Worm (Caenorhabditis elegans): ENCODE data around the gene srr-7.
"Not testable (repeated sequence)": the region's sequence is repeated elsewhere in the genome, so short reads cannot be mapped to it uniquely, and the experiment has no call there.

srr-7 gene

ce11 chrV:15115968-15116367 is 12.1 kb upstream of the srr-7 start, which contains the start of gene T01G5.8:
TSS of gene T01G5.8 (plus strand) at chrV:15116268.
- TF ChIP-seq hlh-1, elt-3, lsy-2 (tag; optimal IDR thresholded peaks at IDR 0.05): not testable (repeated sequence)

ce11 chrV:15119517-15119916 is 8.5 kb upstream of the srr-7 start, which contains the start of gene flor-1:
TSS of gene flor-1 (minus strand) at chrV:15119617.
- no peak for TF ChIP-seq nhr-28 (tag; optimal IDR thresholded peaks at IDR 0.05)
- no peak for TF ChIP-seq sptf-1 (tag; optimal IDR thresholded peaks at IDR 0.05)
- TF ChIP-seq ztf-11 (tag; optimal IDR thresholded peaks at IDR 0.05) = no peak
- TF ChIP-seq ceh-83 (GFP tag; optimal IDR thresholded peaks at IDR 0.05) = no peak
- TF ChIP-seq drap-1 (GFP tag; optimal IDR thresholded peaks at IDR 0.05) = no peak
- TF ChIP-seq lin-32 (GFP tag; optimal IDR thresholded peaks at IDR 0.05) = no peak
- no peak for TF ChIP-seq unc-62 (GFP tag; optimal IDR thresholded peaks at IDR 0.05)
- no peak for TF ChIP-seq flh-1 (GFP tag; optimal IDR thresholded peaks at IDR 0.05)
- no peak for TF ChIP-seq ces-1 (GFP tag; optimal IDR thresholded peaks at IDR 0.05)
- TF ChIP-seq unc-120 (tag; optimal IDR thresholded peaks at IDR 0.05; ENCODE audit: poor library complexity, severe bottlenecking) = no peak
- no peak for TF ChIP-seq nhr-76 (tag; optimal IDR thresholded peaks at IDR 0.05)
- no peak for TF ChIP-seq elt-1 (tag; optimal IDR thresholded peaks at IDR 0.05; ENCODE audit: borderline replicate concordance, insufficient read depth)
- TF ChIP-seq zip-8 (tag; optimal IDR thresholded peaks at IDR 0.05) = no peak
- no peak for TF ChIP-seq elt-3 (tag; optimal IDR thresholded peaks at IDR 0.05)
- TF ChIP-seq pha-4 (tag; optimal IDR thresholded peaks at IDR 0.05) = no peak
- TF ChIP-seq blmp-1 (tag; optimal IDR thresholded peaks at IDR 0.05) = no peak
- no peak for TF ChIP-seq bed-3 (GFP tag; optimal IDR thresholded peaks at IDR 0.05)
- TF ChIP-seq M03D4.4 (tag; optimal IDR thresholded peaks at IDR 0.05) = no peak
- TF ChIP-seq ham-2 (GFP tag; optimal IDR thresholded peaks at IDR 0.05) = no peak

- not testable (repeated sequence) for TF ChIP-seq mab-5, nhr-28, blmp-1 (tag; optimal IDR thresholded peaks at IDR 0.05)
Measured at ce11 chrV:15125162-15125561, 2.9 kb upstream of the srr-7 start, which contains the start of gene ugt-30. TSS of gene ugt-30 (minus strand) at chrV:15125262.

- TF ChIP-seq drap-1 (GFP tag; optimal IDR thresholded peaks at IDR 0.05) = no peak
- TF ChIP-seq blmp-1 (tag; optimal IDR thresholded peaks at IDR 0.05) = no peak
- no peak for TF ChIP-seq ztf-11 (tag; optimal IDR thresholded peaks at IDR 0.05)
- no peak for TF ChIP-seq elt-3 (tag; optimal IDR thresholded peaks at IDR 0.05)
- TF ChIP-seq unc-62 (GFP tag; optimal IDR thresholded peaks at IDR 0.05) = no peak
- no peak for TF ChIP-seq sem-2 (GFP tag; optimal IDR thresholded peaks at IDR 0.05)
- no peak for TF ChIP-seq ceh-39 (tag; optimal IDR thresholded peaks at IDR 0.05)
- no peak for TF ChIP-seq cnd-1 (tag; optimal IDR thresholded peaks at IDR 0.05)
- TF ChIP-seq tbx-8 (GFP tag; optimal IDR thresholded peaks at IDR 0.05) = no peak
- no peak for TF ChIP-seq lin-13 (tag; optimal IDR thresholded peaks at IDR 0.05)
- no peak for TF ChIP-seq ceh-83 (GFP tag; optimal IDR thresholded peaks at IDR 0.05)
- TF ChIP-seq ceh-43 (GFP tag; optimal IDR thresholded peaks at IDR 0.05) = no peak
- no peak for TF ChIP-seq nhr-28 (tag; optimal IDR thresholded peaks at IDR 0.05)
- no peak for TF ChIP-seq hlh-1 (tag; optimal IDR thresholded peaks at IDR 0.05)
- no peak for TF ChIP-seq ham-2 (GFP tag; optimal IDR thresholded peaks at IDR 0.05)
- no peak for TF ChIP-seq sptf-1 (tag; optimal IDR thresholded peaks at IDR 0.05)
Measured at ce11 chrV:15127413-15127812, 642 bp upstream of the srr-7 start, which contains the start of gene srj-27. TSS of gene srj-27 (minus strand) at chrV:15127513.

- no peak for TF ChIP-seq elt-3 (tag; optimal IDR thresholded peaks at IDR 0.05)
- no peak for TF ChIP-seq nhr-28 (tag; optimal IDR thresholded peaks at IDR 0.05)
- TF ChIP-seq cnd-1 (tag; optimal IDR thresholded peaks at IDR 0.05) = no peak
- no peak for TF ChIP-seq nhr-12 (tag; optimal IDR thresholded peaks at IDR 0.05)
- TF ChIP-seq ceh-83 (GFP tag; optimal IDR thresholded peaks at IDR 0.05) = no peak
- TF ChIP-seq lin-32 (GFP tag; optimal IDR thresholded peaks at IDR 0.05) = no peak
- no peak for TF ChIP-seq tbx-8 (GFP tag; optimal IDR thresholded peaks at IDR 0.05)
- TF ChIP-seq ces-1 (GFP tag; optimal IDR thresholded peaks at IDR 0.05) = no peak
Measured at ce11 chrV:15132423-15132822, 4.4 kb downstream of the srr-7 start, which contains the start of gene str-171. TSS of gene str-171 (minus strand) at chrV:15132523.

ce11 chrV:15133812-15134211 is 5.8 kb downstream of the srr-7 start:
- TF ChIP-seq elt-1 (tag; optimal IDR thresholded peaks at IDR 0.05; ENCODE audit: borderline replicate concordance, insufficient read depth) = no peak
- no peak for TF ChIP-seq mep-1 (tag; optimal IDR thresholded peaks at IDR 0.05)
- TF ChIP-seq unc-62 (GFP tag; optimal IDR thresholded peaks at IDR 0.05) = no peak
- no peak for TF ChIP-seq snpc-4 (tag; optimal IDR thresholded peaks at IDR 0.05)
- no peak for TF ChIP-seq pha-4 (tag; optimal IDR thresholded peaks at IDR 0.05)
- TF ChIP-seq drap-1 (GFP tag; optimal IDR thresholded peaks at IDR 0.05) = no peak
